Fruit fly (Drosophila melanogaster): ENCODE measurements around the gene ppk8.

Gene ppk8

DNA sequence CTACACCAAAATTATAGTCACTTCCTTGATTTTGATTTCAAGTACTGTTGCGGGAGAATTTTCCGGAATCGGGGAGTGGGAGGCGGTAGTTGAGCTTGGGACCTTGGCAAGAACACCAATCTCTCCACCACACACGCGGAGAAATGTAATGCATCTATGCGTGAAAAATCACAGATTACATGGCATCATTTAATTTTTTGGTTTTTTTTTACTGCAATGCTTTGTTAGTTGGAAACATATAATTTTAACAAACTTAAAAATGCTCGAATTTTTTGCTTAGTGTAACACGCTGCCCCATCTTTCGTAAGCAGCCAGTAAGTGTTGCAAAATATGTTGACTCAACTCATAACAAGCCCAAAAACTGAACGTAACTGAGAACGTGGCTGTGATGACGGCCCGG, 9.0 kb upstream of the ppk8 start (continued):
- TF ChIP-seq onecut (GFP tag; IDR thresholded peaks at IDR 0.05) (no peak), stc (GFP tag; IDR thresholded peaks at IDR 0.05) (0 out of 2 replicates have a peak, but pooled peaks have one; percentile 45), CG6765 (GFP tag; optimal IDR thresholded peaks at IDR 0.05) (no peak), Doc3 (GFP tag; IDR thresholded peaks at IDR 0.05; ENCODE audit: partially characterized antibody) (no peak), bsh (GFP tag; optimal IDR thresholded peaks at IDR 0.05) (peak in 1 of 2 experiments; percentile 3), fd96Cb (tag; optimal IDR thresholded peaks at IDR 0.05) (peak; percentile 11), psq (GFP tag; optimal IDR thresholded peaks at IDR 0.05) (no peak), Ptx1 (GFP tag; IDR thresholded peaks at IDR 0.05) (peak; percentile 20; the same call in 1 of the 2 replicates), trh (GFP tag; optimal IDR thresholded peaks at IDR 0.05) (no peak), CG6813 (GFP tag; optimal IDR thresholded peaks at IDR 0.05) (no peak), sqz (GFP tag; optimal IDR thresholded peaks at IDR 0.05) (no peak), CG4328 (GFP tag; optimal IDR thresholded peaks at IDR 0.05) (no peak), CG2120 (GFP tag; optimal IDR thresholded peaks at IDR 0.05) (peak; percentile 52), lmd (GFP tag; IDR thresholded peaks at IDR 0.05) (peak; percentile 41; the same call in 1 of the 2 replicates), CG1603 (tag; optimal IDR thresholded peaks at IDR 0.05) (peak; percentile 23), ttk (GFP tag; IDR thresholded peaks at IDR 0.05) (peak; percentile 42; the same call in 1 of the 2 replicates), Hr51 (GFP tag; optimal IDR thresholded peaks at IDR 0.05) (peak in 1 of 2 experiments; percentile 52), CG32532 (GFP tag; IDR thresholded peaks at IDR 0.05) (no peak), Dip3 (GFP tag; optimal IDR thresholded peaks at IDR 0.05) (no peak), Fer1 (GFP tag; optimal IDR thresholded peaks at IDR 0.05) (peak; percentile 10), bcd (GFP tag; optimal IDR thresholded peaks at IDR 0.05) (peak; percentile 28), CoRest (tag; optimal IDR thresholded peaks at IDR 0.05) (no peak), Rfx (GFP tag; IDR thresholded peaks at IDR 0.05) (peak; percentile 31; the same call in 1 of the 2 replicates), CG7556 (GFP tag; optimal IDR thresholded peaks at IDR 0.05) (peak; percentile 42), slou (GFP tag; optimal IDR thresholded peaks at IDR 0.05) (no peak), aop (GFP tag; IDR thresholded peaks at IDR 0.05) (no peak), CG12744 (GFP tag; optimal IDR thresholded peaks at IDR 0.05) (no peak), CG13296 (GFP tag; optimal IDR thresholded peaks at IDR 0.05) (no peak), CG34376 (GFP tag; optimal IDR thresholded peaks at IDR 0.05) (no peak), CG8478 (optimal IDR thresholded peaks at IDR 0.05) (no peak), Doc2 (GFP tag; IDR thresholded peaks at IDR 0.05) (no peak), unpg (GFP tag; optimal IDR thresholded peaks at IDR 0.05) (peak; percentile 3), dmrt99B (tag; optimal IDR thresholded peaks at IDR 0.05) (peak; percentile 45), ATbp (GFP tag; optimal IDR thresholded peaks at IDR 0.05) (peak; percentile 0), cg (GFP tag; optimal IDR thresholded peaks at IDR 0.05) (no peak), CG31441 (GFP tag; IDR thresholded peaks at IDR 0.05) (peak; percentile 17; the same call in 1 of the 2 replicates), Mad (GFP tag; optimal IDR thresholded peaks at IDR 0.05) (no peak), CG11085 (GFP tag; IDR thresholded peaks at IDR 0.05) (no peak), CG9797 (GFP tag; optimal IDR thresholded peaks at IDR 0.05) (no peak), CG10209 (GFP tag; optimal IDR thresholded peaks at IDR 0.05) (peak; percentile 26), Sry-δ (GFP tag; optimal IDR thresholded peaks at IDR 0.05) (peak; percentile 0), CG9932 (GFP tag; IDR thresholded peaks at IDR 0.05) (no peak), CG2678 (tag; optimal IDR thresholded peaks at IDR 0.05) (peak; percentile 45), Ravus (GFP tag; IDR thresholded peaks at IDR 0.05) (no peak), oc (tag; optimal IDR thresholded peaks at IDR 0.05) (no peak), sens (GFP tag) (peak; percentile 31), ap (GFP tag; IDR thresholded peaks at IDR 0.05) (peak; percentile 12; the same call in 1 of the 2 replicates), Stat92E (GFP tag; optimal IDR thresholded peaks at IDR 0.05) (no peak), p53 (GFP tag; optimal IDR thresholded peaks at IDR 0.05) (no peak), Xbp1 (GFP tag; optimal IDR thresholded peaks at IDR 0.05) (peak; percentile 20), cwo (GFP tag; optimal IDR thresholded peaks at IDR 0.05) (peak; percentile 35)
